Worm (Caenorhabditis elegans) whole organism, young adult: ENCODE measurements around the gene F13A2.5.

Experiments
- ama-1 ChIP-seq, 3 experiments: fragments of 150-350 bp in 1 of 3; sonication (generic microtip) in 2 of 3; optimal IDR thresholded peaks; 2 replicates each; lab custom pipeline; 2014 to 2018; ENCODE audit warnings: missing biosample characterization in 2 of 3, missing genetic modification characterization in 2 of 3, missing genetic modification reagents in 2 of 3
- him-1 ChIP-seq: sonication (generic microtip); optimal IDR thresholded peaks from 2 replicates; lab custom pipeline; 2016; ENCODE audit warnings: missing genotype, missing genetic modification reagents, missing genetic modification characterization, missing compliant biosample characterization
- nfya-1 ChIP-seq: sonication (generic microtip); optimal IDR thresholded peaks from 2 replicates; lab custom pipeline; 2017; ENCODE audit warnings: antibody characterized with exemption, missing compliant biosample characterization, missing genetic modification characterization, borderline replicate concordance; ENCODE audit not compliant: insufficient read depth
- nhr-120 ChIP-seq: fragments of 200-800 bp; sonication (Bioruptor generic); IDR thresholded peaks from 2 replicates; pipeline ENCODE4 v1.3.6; 2022; ENCODE audit warnings: missing genetic modification characterization, missing compliant biosample characterization
- unc-130 ChIP-seq: sonication (generic microtip); optimal IDR thresholded peaks from 2 replicates; lab custom pipeline; 2016; ENCODE audit warnings: missing genetic modification reagents, missing genetic modification characterization, missing compliant biosample characterization
- unc-62 ChIP-seq: fragments of 150-350 bp; optimal IDR thresholded peaks from 2 replicates; lab custom pipeline; 2014; ENCODE audit warnings: missing biosample characterization, missing genetic modification reagents, missing genetic modification characterization
- ztf-3 ChIP-seq: fragments of 200-800 bp; sonication (Bioruptor generic); optimal IDR thresholded peaks from 2 replicates; lab custom pipeline; 2018; ENCODE audit warnings: mild to moderate bottlenecking, missing genetic modification characterization, missing compliant biosample characterization

DNA sequence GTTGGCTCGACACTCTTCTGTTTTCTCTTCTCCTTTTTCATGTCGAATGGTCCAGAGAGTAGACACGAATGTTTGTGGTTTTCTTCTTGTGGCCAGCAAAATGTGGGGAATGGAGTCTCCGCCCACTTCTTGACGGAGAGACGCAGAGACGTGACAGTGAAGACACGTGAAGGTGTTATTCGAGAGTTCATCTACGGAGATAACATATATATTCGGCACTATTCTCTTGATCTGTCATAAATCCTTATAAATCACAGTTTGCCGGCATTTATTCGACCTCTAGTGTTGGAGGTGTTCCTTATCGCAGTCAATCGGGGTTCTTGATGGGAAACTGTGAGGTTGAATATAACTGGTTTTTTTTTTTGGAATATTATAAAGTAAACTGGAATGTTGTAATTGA, 40.3 kb downstream of the F13A2.5 start, which contains the start of gene F32D1.3:
- TF ChIP-seq nhr-120 (GFP tag; lab: Robert Waterston, UW) (no peak), unc-62 (GFP tag; lab: Kevin White, UChicago) (no peak), nfya-1 (no peak), ztf-3 (GFP tag; lab: Kevin White, UChicago) (no peak), him-1 (tag; lab: Kevin White, UChicago) (no peak), ama-1 (optimal IDR thresholded peaks at IDR 0.05; lab: Kevin White, UChicago) (no peak), ama-1 (GFP tag; optimal IDR thresholded peaks at IDR 0.05; lab: Kevin White, UChicago) (no peak), unc-130 (no peak)
